Worm (Caenorhabditis elegans): Measurements from ENCODE around the gene Y50D4B.4.

ce11 chrV:1112180-1112579 is 19.7 kb downstream of the Y50D4B.4 start:
- TF ChIP-seq tbx-37 (GFP tag; conservative IDR thresholded peaks at IDR 0.05) = no peak
- no peak for TF ChIP-seq ama-1 (optimal IDR thresholded peaks at IDR 0.05)
- TF ChIP-seq ceh-13 (GFP tag; optimal IDR thresholded peaks at IDR 0.05) = no peak
- TF ChIP-seq ets-7 (tag; optimal IDR thresholded peaks at IDR 0.05) = no peak
- TF ChIP-seq B0310.2 (tag; optimal IDR thresholded peaks at IDR 0.05) = no peak
- no peak for TF ChIP-seq flt-1 (GFP tag; IDR thresholded peaks at IDR 0.05)
- no peak for TF ChIP-seq tbx-11 (GFP tag; IDR thresholded peaks at IDR 0.05)
- TF ChIP-seq scrt-1 (GFP tag; IDR thresholded peaks at IDR 0.05) = no peak
- no peak for TF ChIP-seq pes-1 (GFP tag; IDR thresholded peaks at IDR 0.05)
- no peak for TF ChIP-seq hmbx-1 (tag; optimal IDR thresholded peaks at IDR 0.05)

Measured in whole organism, early embryonic.